Worm (Caenorhabditis elegans): ENCODE results near the gene faah-5.

Gene faah-5

DNA sequence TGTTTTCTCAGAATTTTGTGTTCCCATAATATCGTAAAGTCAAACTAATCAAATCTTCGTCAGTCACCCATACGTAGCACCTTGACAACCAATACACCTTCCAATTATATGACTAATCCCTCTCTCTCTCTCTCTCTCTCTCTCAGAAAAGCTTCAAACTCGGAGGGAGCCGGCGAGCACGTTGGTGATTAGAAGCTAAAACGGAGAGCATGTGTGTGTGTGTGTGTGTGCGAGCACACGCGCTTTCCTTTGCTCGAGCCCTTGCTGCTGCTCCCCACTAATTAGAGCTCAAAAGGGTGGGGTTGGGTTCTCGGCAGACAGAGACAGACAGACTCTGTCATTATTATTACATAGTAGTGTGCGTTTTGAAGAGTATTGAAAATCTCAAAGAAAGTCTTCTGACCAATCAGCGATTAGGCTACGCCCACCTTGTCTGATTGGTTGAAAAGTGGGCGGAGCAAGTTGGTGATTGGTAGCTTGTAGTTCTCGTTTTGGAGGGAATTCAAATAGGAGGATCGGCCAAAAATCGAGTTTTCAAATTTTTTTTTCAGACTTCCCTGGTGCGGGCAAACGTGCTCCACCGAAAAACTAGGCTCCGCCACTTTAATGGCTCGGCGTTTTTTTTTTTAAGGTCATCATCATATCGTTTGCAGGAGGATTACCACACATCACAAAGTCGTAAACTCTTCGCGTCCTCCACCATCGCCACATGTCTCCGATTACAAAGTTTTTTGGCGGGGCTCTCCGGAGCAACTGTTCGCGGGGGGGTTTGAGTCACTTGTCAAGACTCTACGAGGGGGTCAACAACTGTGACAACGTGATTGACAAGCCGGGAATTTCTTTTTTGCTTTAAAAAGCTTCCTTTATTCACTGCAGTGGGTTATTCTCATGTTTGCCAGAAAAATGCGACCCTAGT lies 44.1 kb upstream of the faah-5 start (continued):
- TF ChIP-seq unc-86 (tag; optimal IDR thresholded peaks at IDR 0.05): no peak
- TF ChIP-seq K02D7.2 (tag; optimal IDR thresholded peaks at IDR 0.05): peak; percentile 31
- TF ChIP-seq dmd-4 (tag; optimal IDR thresholded peaks at IDR 0.05; ENCODE audit: borderline replicate concordance): no peak
- TF ChIP-seq ceh-48 (tag; optimal IDR thresholded peaks at IDR 0.05): no peak
- TF ChIP-seq odd-2 (tag; optimal IDR thresholded peaks at IDR 0.05): no peak
- no peak for TF ChIP-seq ref-2 (tag; optimal IDR thresholded peaks at IDR 0.05)
- no peak for TF ChIP-seq hlh-15 (tag; optimal IDR thresholded peaks at IDR 0.05)
- no peak for TF ChIP-seq ceh-30 (tag; optimal IDR thresholded peaks at IDR 0.05)
- TF ChIP-seq syd-9 (tag; optimal IDR thresholded peaks at IDR 0.05): no peak
- TF ChIP-seq ceh-2 (tag; optimal IDR thresholded peaks at IDR 0.05): no peak
- no peak for TF ChIP-seq nhr-232 (tag; optimal IDR thresholded peaks at IDR 0.05)
- no peak for TF ChIP-seq F13H6.1 (tag; optimal IDR thresholded peaks at IDR 0.05)
- TF ChIP-seq fkh-6 (tag; optimal IDR thresholded peaks at IDR 0.05): no peak
- no peak for TF ChIP-seq mec-3 (tag; optimal IDR thresholded peaks at IDR 0.05; ENCODE audit: borderline replicate concordance)
- no peak for TF ChIP-seq gmeb-2 (tag; optimal IDR thresholded peaks at IDR 0.05)
- no peak for TF ChIP-seq sdc-2 (tag; optimal IDR thresholded peaks at IDR 0.05)
- no peak for TF ChIP-seq C38D4.7 (GFP tag; optimal IDR thresholded peaks at IDR 0.05)
- TF ChIP-seq ceh-19 (GFP tag; optimal IDR thresholded peaks at IDR 0.05): no peak
- no peak for TF ChIP-seq dve-1 (tag; optimal IDR thresholded peaks at IDR 0.05)
- TF ChIP-seq ets-4 (tag; optimal IDR thresholded peaks at IDR 0.05): no peak
- no peak for TF ChIP-seq pat-9 (tag; optimal IDR thresholded peaks at IDR 0.05)
- TF ChIP-seq ceh-18 (tag; optimal IDR thresholded peaks at IDR 0.05): peak; percentile 43

- no peak for TF ChIP-seq pha-2 (tag; optimal IDR thresholded peaks at IDR 0.05)
- TF ChIP-seq ceh-19 (GFP tag; optimal IDR thresholded peaks at IDR 0.05): no peak
- no peak for TF ChIP-seq ceh-14 (tag; optimal IDR thresholded peaks at IDR 0.05)
- no peak for TF ChIP-seq ref-2 (tag; optimal IDR thresholded peaks at IDR 0.05)
- no peak for TF ChIP-seq Y22D7AL.16 (tag; optimal IDR thresholded peaks at IDR 0.05)
- no peak for TF ChIP-seq hlh-15 (tag; optimal IDR thresholded peaks at IDR 0.05)
- TF ChIP-seq ama-1 (optimal IDR thresholded peaks at IDR 0.05): no peak
- no peak for TF ChIP-seq ceh-31 (tag; optimal IDR thresholded peaks at IDR 0.05)
- no peak for TF ChIP-seq hlh-6 (tag; optimal IDR thresholded peaks at IDR 0.05)
- TF ChIP-seq pha-4 (tag; optimal IDR thresholded peaks at IDR 0.05): no peak
- no peak for TF ChIP-seq fkh-10 (GFP tag; optimal IDR thresholded peaks at IDR 0.05)
- no peak for TF ChIP-seq eyg-1 (tag; optimal IDR thresholded peaks at IDR 0.05)
- TF ChIP-seq nfya-1 (tag; optimal IDR thresholded peaks at IDR 0.05): no peak
- TF ChIP-seq sdc-2 (tag; optimal IDR thresholded peaks at IDR 0.05): no peak
- TF ChIP-seq odd-2 (tag; optimal IDR thresholded peaks at IDR 0.05): no peak
- no peak for TF ChIP-seq nhr-11 (tag; optimal IDR thresholded peaks at IDR 0.05)
These were observed 42.3 kb upstream of the faah-5 start, which contains the start of gene dolk-1 for ce11 chrIII:11933539-11933938. Gene dolk-1 (minus strand): TSS chrIII:11933639.

ce11 chrIII:11931960-11932359 lies 40.7 kb upstream of the faah-5 start:
- TF ChIP-seq hlh-6 (tag; optimal IDR thresholded peaks at IDR 0.05) (no peak), hlh-8 (tag; optimal IDR thresholded peaks at IDR 0.05) (no peak), pax-1 (tag; optimal IDR thresholded peaks at IDR 0.05) (no peak), ceh-19 (GFP tag; optimal IDR thresholded peaks at IDR 0.05) (no peak), nhr-232 (tag; optimal IDR thresholded peaks at IDR 0.05) (no peak), unc-55 (GFP tag; optimal IDR thresholded peaks at IDR 0.05) (no peak), rnt-1 (tag; optimal IDR thresholded peaks at IDR 0.05) (no peak), mec-3 (tag; optimal IDR thresholded peaks at IDR 0.05; ENCODE audit: borderline replicate concordance) (no peak), elt-2 (tag; optimal IDR thresholded peaks at IDR 0.05) (no peak), unc-42 (tag; optimal IDR thresholded peaks at IDR 0.05) (no peak), unc-86 (tag; optimal IDR thresholded peaks at IDR 0.05) (no peak), ceh-2 (tag; optimal IDR thresholded peaks at IDR 0.05) (no peak), ceh-18 (tag; optimal IDR thresholded peaks at IDR 0.05) (no peak), eyg-1 (tag; optimal IDR thresholded peaks at IDR 0.05) (no peak), npax-4 (tag; optimal IDR thresholded peaks at IDR 0.05) (no peak), C08G9.2 (tag; optimal IDR thresholded peaks at IDR 0.05) (no peak), ceh-31 (tag; optimal IDR thresholded peaks at IDR 0.05) (no peak), K09A11.1 (tag; optimal IDR thresholded peaks at IDR 0.05; ENCODE audit: insufficient read depth) (no peak)
